Worm (Caenorhabditis elegans) whole organism, late embryonic: ENCODE data around the gene lelo-4.

Experiments used
- F13H6.1 ChIP-seq: sonication (generic microtip); optimal IDR thresholded peaks from 2 replicates; lab custom pipeline; 2016; ENCODE audit warnings: missing genetic modification characterization, missing compliant biosample characterization
- K02D7.2 ChIP-seq: sonication (generic microtip); optimal IDR thresholded peaks from 2 replicates; lab custom pipeline; 2017; ENCODE audit warnings: mild to moderate bottlenecking, missing genetic modification characterization, missing compliant biosample characterization
- T23F11.4 ChIP-seq: fragments of 200-800 bp; sonication (Bioruptor generic); optimal IDR thresholded peaks from 2 replicates; lab custom pipeline; 2018; ENCODE audit warnings: mild to moderate bottlenecking, missing genetic modification characterization, missing compliant biosample characterization
- ahr-1 ChIP-seq: sonication (generic microtip); optimal IDR thresholded peaks from 2 replicates; lab custom pipeline; 2016; ENCODE audit warnings: missing genetic modification characterization, missing compliant biosample characterization
- ceh-14 ChIP-seq: sonication (generic microtip); optimal IDR thresholded peaks from 2 replicates; lab custom pipeline; 2016; ENCODE audit warnings: missing genotype, missing genetic modification characterization, missing compliant biosample characterization
- ceh-2 ChIP-seq: sonication (generic microtip); optimal IDR thresholded peaks from 2 replicates; lab custom pipeline; 2016; ENCODE audit warnings: missing genotype, missing genetic modification characterization, missing compliant biosample characterization
- ceh-22 ChIP-seq: sonication (generic microtip); optimal IDR thresholded peaks from 2 replicates; lab custom pipeline; 2017; ENCODE audit warnings: missing biosample characterization, missing genetic modification characterization
- ceh-24 ChIP-seq: sonication (generic microtip); optimal IDR thresholded peaks from 2 replicates; lab custom pipeline; 2016; ENCODE audit warnings: mild to moderate bottlenecking, missing genetic modification characterization, missing compliant biosample characterization
- ceh-31 ChIP-seq: sonication (generic microtip); optimal IDR thresholded peaks from 2 replicates; lab custom pipeline; 2016; ENCODE audit warnings: missing genetic modification characterization, missing compliant biosample characterization
- ceh-48 ChIP-seq: sonication (generic microtip); optimal IDR thresholded peaks from 2 replicates; lab custom pipeline; 2016; ENCODE audit warnings: missing genetic modification characterization, inconsistent platforms, missing compliant biosample characterization
- ceh-6 ChIP-seq: fragments of 200-800 bp; sonication (Bioruptor generic); optimal IDR thresholded peaks from 2 replicates; lab custom pipeline; 2018; ENCODE audit warnings: mild to moderate bottlenecking, missing genetic modification characterization, missing compliant biosample characterization
- dmd-4 ChIP-seq: sonication (generic microtip); optimal IDR thresholded peaks from 2 replicates; lab custom pipeline; 2016; ENCODE audit warnings: borderline replicate concordance, missing genetic modification characterization, missing compliant biosample characterization
- dve-1 ChIP-seq: sonication (generic microtip); optimal IDR thresholded peaks from 2 replicates; lab custom pipeline; 2017; ENCODE audit warnings: antibody characterized with exemption, mild to moderate bottlenecking, missing genetic modification characterization, missing compliant biosample characterization
- elt-2 ChIP-seq: sonication (generic microtip); optimal IDR thresholded peaks from 2 replicates; lab custom pipeline; 2016; ENCODE audit warnings: missing genetic modification reagents, missing genetic modification characterization, missing compliant biosample characterization
- elt-4 ChIP-seq: sonication (generic microtip); optimal IDR thresholded peaks from 2 replicates; lab custom pipeline; 2016; ENCODE audit warnings: missing genetic modification characterization, missing compliant biosample characterization
- fkh-6 ChIP-seq: sonication (generic microtip); optimal IDR thresholded peaks from 2 replicates; lab custom pipeline; 2016; ENCODE audit warnings: missing genetic modification characterization, missing compliant biosample characterization
- gmeb-2 ChIP-seq: sonication (generic microtip); optimal IDR thresholded peaks from 2 replicates; lab custom pipeline; 2016; ENCODE audit warnings: missing genetic modification characterization, inconsistent platforms, missing compliant biosample characterization
- hlh-30 ChIP-seq: sonication (generic microtip); optimal IDR thresholded peaks from 2 replicates; lab custom pipeline; 2017; ENCODE audit warnings: antibody characterized with exemption, missing genetic modification characterization, missing compliant biosample characterization; ENCODE audit not compliant: insufficient read depth
- hlh-8 ChIP-seq: sonication (generic microtip); optimal IDR thresholded peaks from 2 replicates; lab custom pipeline; 2016; ENCODE audit warnings: missing genotype, missing genetic modification characterization, missing compliant biosample characterization
- lin-11 ChIP-seq: fragments of 200-800 bp; sonication (Bioruptor generic); optimal IDR thresholded peaks from 2 replicates; lab custom pipeline; 2018; ENCODE audit warnings: mild to moderate bottlenecking, missing genetic modification characterization, missing compliant biosample characterization
- madf-2 ChIP-seq: sonication (generic microtip); optimal IDR thresholded peaks from 2 replicates; lab custom pipeline; 2017; ENCODE audit warnings: missing genetic modification characterization, missing compliant biosample characterization
- mec-3 ChIP-seq: sonication (generic microtip); optimal IDR thresholded peaks from 2 replicates; lab custom pipeline; 2016; ENCODE audit warnings: borderline replicate concordance, missing genetic modification characterization, missing compliant biosample characterization
- nfya-1 ChIP-seq: sonication (generic microtip); optimal IDR thresholded peaks from 2 replicates; lab custom pipeline; 2017; ENCODE audit warnings: missing genetic modification characterization, mild to moderate bottlenecking, missing compliant biosample characterization, antibody characterized with exemption, moderate library complexity
- nhr-232 ChIP-seq: sonication (generic microtip); optimal IDR thresholded peaks from 2 replicates; lab custom pipeline; 2016; ENCODE audit warnings: missing genetic modification characterization, missing compliant biosample characterization
- npax-4 ChIP-seq: sonication (generic microtip); optimal IDR thresholded peaks from 2 replicates; lab custom pipeline; 2016; ENCODE audit warnings: missing genetic modification characterization, missing compliant biosample characterization
- odd-2 ChIP-seq: sonication (generic microtip); optimal IDR thresholded peaks from 2 replicates; lab custom pipeline; 2017; ENCODE audit warnings: antibody characterized with exemption, mild to moderate bottlenecking, missing genetic modification characterization, missing compliant biosample characterization
- pag-3 ChIP-seq: sonication (generic microtip); optimal IDR thresholded peaks from 2 replicates; lab custom pipeline; 2016; ENCODE audit warnings: missing compliant biosample characterization, missing genetic modification characterization, borderline replicate concordance
- pat-9 ChIP-seq: fragments of 200-800 bp; sonication (Bioruptor generic); optimal IDR thresholded peaks from 2 replicates; lab custom pipeline; 2018; ENCODE audit warnings: mild to moderate bottlenecking, missing genetic modification characterization, moderate library complexity, missing compliant biosample characterization
- pax-1 ChIP-seq: fragments of 150-350 bp; optimal IDR thresholded peaks from 2 replicates; lab custom pipeline; 2014; ENCODE audit warnings: missing biosample characterization, missing genetic modification characterization
- pha-2 ChIP-seq: sonication (generic microtip); optimal IDR thresholded peaks from 2 replicates; lab custom pipeline; 2017; ENCODE audit warnings: mild to moderate bottlenecking, missing genetic modification characterization, missing compliant biosample characterization
- pqm-1 ChIP-seq: sonication (generic microtip); optimal IDR thresholded peaks from 2 replicates; lab custom pipeline; 2016; ENCODE audit warnings: missing genetic modification characterization, missing compliant biosample characterization
- pros-1 ChIP-seq: fragments of 150-350 bp; optimal IDR thresholded peaks from 2 replicates; lab custom pipeline; 2014; ENCODE audit warnings: missing biosample characterization, missing genetic modification reagents, missing genetic modification characterization
- ref-2 ChIP-seq: sonication (generic microtip); optimal IDR thresholded peaks from 2 replicates; lab custom pipeline; 2016; ENCODE audit warnings: missing genetic modification characterization, missing compliant biosample characterization
- syd-9 ChIP-seq: sonication (generic microtip); optimal IDR thresholded peaks from 2 replicates; lab custom pipeline; 2016; ENCODE audit warnings: mild to moderate bottlenecking, missing genetic modification characterization, moderate library complexity, missing compliant biosample characterization
- tbx-2 ChIP-seq: sonication (generic microtip); optimal IDR thresholded peaks from 2 replicates; lab custom pipeline; 2016; ENCODE audit warnings: missing genetic modification characterization, missing compliant biosample characterization
- tbx-7 ChIP-seq: sonication (generic microtip); optimal IDR thresholded peaks from 2 replicates; lab custom pipeline; 2016; ENCODE audit warnings: missing genotype, missing genetic modification characterization, missing compliant biosample characterization
- ttx-3 ChIP-seq: sonication (generic microtip); optimal IDR thresholded peaks from 2 replicates; lab custom pipeline; 2016; ENCODE audit warnings: missing genetic modification reagents, missing genetic modification characterization, missing compliant biosample characterization
- unc-42 ChIP-seq: sonication (generic microtip); optimal IDR thresholded peaks from 2 replicates; lab custom pipeline; 2016; ENCODE audit warnings: missing genotype, missing genetic modification characterization, missing compliant biosample characterization
- unc-55 ChIP-seq: sonication (generic microtip); optimal IDR thresholded peaks from 2 replicates; lab custom pipeline; 2017; ENCODE audit warnings: missing biosample characterization, missing genetic modification reagents, missing genetic modification characterization
- zip-5 ChIP-seq: sonication (generic microtip); optimal IDR thresholded peaks from 2 replicates; lab custom pipeline; 2016; ENCODE audit warnings: missing genetic modification characterization, missing compliant biosample characterization
- ztf-16 ChIP-seq: sonication (generic microtip); optimal IDR thresholded peaks from 2 replicates; lab custom pipeline; 2017; ENCODE audit warnings: missing genetic modification characterization, missing compliant biosample characterization

Gene lelo-4

ce11 chrII:5691216-5691771 lies 23.4 kb upstream of the lelo-4 start, which contains the start of the genes ndub-5 and eif-2D:
TSS of gene ndub-5 (minus strand) at chrII:5691353.
TSS of gene eif-2D (plus strand) at chrII:5691721.
- peak; percentile 8 for TF ChIP-seq ttx-3 (tag; lab: Kevin White, UChicago)
- no peak for TF ChIP-seq unc-55 (GFP tag; lab: Kevin White, UChicago)
- TF ChIP-seq gmeb-2 = no peak
- peak; percentile 28 for TF ChIP-seq ceh-14 (tag; lab: Kevin White, UChicago)
- TF ChIP-seq odd-2 (tag; lab: Kevin White, UChicago) = no peak
- no peak for TF ChIP-seq dmd-4 (tag; lab: Kevin White, UChicago)
- peak; percentile 13 for TF ChIP-seq nfya-1 (tag; lab: Kevin White, UChicago)
- peak; percentile 26 for TF ChIP-seq tbx-2
- no peak for TF ChIP-seq ztf-16
- TF ChIP-seq elt-2 (tag; lab: Kevin White, UChicago) = peak; percentile 83
- peak; percentile 33 for TF ChIP-seq ceh-31

ce11 chrII:5693893-5694292 lies 20.8 kb upstream of the lelo-4 start, which contains the start of gene C25H3.3:
TSS of gene C25H3.3 (plus strand) at chrII:5694193.
- TF ChIP-seq K02D7.2 (tag; lab: Kevin White, UChicago) = no peak
- no peak for TF ChIP-seq ceh-24
- TF ChIP-seq ztf-16 = no peak
- no peak for TF ChIP-seq pqm-1
- no peak for TF ChIP-seq elt-2 (tag; lab: Kevin White, UChicago)
- TF ChIP-seq pros-1 (tag; lab: Kevin White, UChicago) = no peak
- no peak for TF ChIP-seq pat-9 (tag; lab: Kevin White, UChicago)
- TF ChIP-seq T23F11.4 (GFP tag; lab: Kevin White, UChicago) = no peak
- no peak for TF ChIP-seq pax-1 (tag; lab: Kevin White, UChicago)
- no peak for TF ChIP-seq pag-3 (tag; lab: Kevin White, UChicago)
- no peak for TF ChIP-seq syd-9
- TF ChIP-seq zip-5 (tag; lab: Kevin White, UChicago) = no peak
- TF ChIP-seq hlh-8 (tag; lab: Kevin White, UChicago) = no peak
- no peak for TF ChIP-seq unc-42
- no peak for TF ChIP-seq unc-55 (GFP tag; lab: Kevin White, UChicago)
- no peak for TF ChIP-seq ceh-31
- TF ChIP-seq dve-1 (tag; lab: Kevin White, UChicago) = no peak
- TF ChIP-seq fkh-6 (tag; lab: Kevin White, UChicago) = no peak

DNA sequence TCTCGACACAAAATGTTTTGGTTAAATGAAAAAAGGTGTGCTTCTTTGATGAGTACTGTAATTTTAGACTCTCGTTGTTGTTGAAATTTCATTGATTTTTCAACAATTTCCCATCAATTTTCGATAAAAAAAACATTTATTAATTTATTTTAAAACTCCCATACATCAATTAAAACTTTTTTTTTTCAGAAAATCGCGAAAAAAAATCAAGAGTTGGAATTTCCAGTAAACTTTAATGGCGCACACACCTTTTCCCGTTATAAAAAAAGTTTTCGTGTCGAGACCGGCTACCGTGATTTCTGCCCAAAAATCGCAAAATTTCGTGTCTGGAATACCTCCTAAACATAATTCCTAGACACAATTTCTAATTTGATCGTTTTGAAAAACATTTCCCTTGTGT lies 19.9 kb upstream of the lelo-4 start, which contains the start of gene C25H3.14:
TSS of gene C25H3.14 (plus strand) at position 301 of the 400 bp plus-strand sequence.
- TF ChIP-seq pha-2 (tag; lab: Kevin White, UChicago) (no peak), dve-1 (tag; lab: Kevin White, UChicago) (no peak), odd-2 (tag; lab: Kevin White, UChicago) (no peak), K02D7.2 (tag; lab: Kevin White, UChicago) (no peak), pat-9 (tag; lab: Kevin White, UChicago) (no peak), ceh-22 (tag; lab: Kevin White, UChicago) (no peak), mec-3 (tag; lab: Kevin White, UChicago) (no peak), zip-5 (tag; lab: Kevin White, UChicago) (no peak), ceh-48 (tag; lab: Kevin White, UChicago) (no peak)

- no peak for TF ChIP-seq elt-4 (tag; lab: Kevin White, UChicago)
- TF ChIP-seq npax-4 = no peak
- no peak for TF ChIP-seq ceh-24
- TF ChIP-seq pha-2 (tag; lab: Kevin White, UChicago) = no peak
- no peak for TF ChIP-seq ceh-22 (tag; lab: Kevin White, UChicago)
- TF ChIP-seq hlh-30 = no peak
- no peak for TF ChIP-seq ceh-6 (GFP tag; lab: Kevin White, UChicago)
- no peak for TF ChIP-seq madf-2 (tag; lab: Kevin White, UChicago)
- TF ChIP-seq F13H6.1 (tag; lab: Kevin White, UChicago) = no peak
- TF ChIP-seq lin-11 (tag; lab: Kevin White, UChicago) = no peak
- TF ChIP-seq nhr-232 (tag; lab: Kevin White, UChicago) = no peak
- TF ChIP-seq tbx-2 = no peak
- no peak for TF ChIP-seq ahr-1 (tag; lab: Kevin White, UChicago)
- TF ChIP-seq ref-2 (tag; lab: Kevin White, UChicago) = no peak
- no peak for TF ChIP-seq tbx-7 (tag; lab: Kevin White, UChicago)
- TF ChIP-seq ceh-2 (tag; lab: Kevin White, UChicago) = no peak
Measured at ce11 chrII:5696218-5696617, 18.5 kb upstream of the lelo-4 start.
